Worm (Caenorhabditis elegans) whole organism, midembryonic: ENCODE measurements around the gene ndc-80.

Experiments used
- T22C8.4 ChIP-seq: fragments of 200-800 bp; sonication (Bioruptor generic); IDR thresholded peaks from 2 replicates; pipeline ENCODE4 v1.3.6; 2022; ENCODE audit warnings: missing genetic modification characterization, missing compliant biosample characterization
- cog-1 ChIP-seq: sonication (generic microtip); optimal IDR thresholded peaks from 2 replicates; lab custom pipeline; 2016; ENCODE audit warnings: missing genetic modification characterization, missing compliant biosample characterization
- flt-1 ChIP-seq: fragments of 200-800 bp; sonication (Bioruptor generic); IDR thresholded peaks from 2 replicates; pipeline ENCODE4 v1.3.6; 2022; ENCODE audit warnings: missing genetic modification characterization, missing compliant biosample characterization
- ref-1 ChIP-seq: fragments of 200-800 bp; sonication (Bioruptor generic); conservative IDR thresholded peaks from 2 replicates; pipeline ENCODE4 v1.3.6; 2022; ENCODE audit warnings: missing genetic modification reagents, missing genetic modification characterization, missing compliant biosample characterization
- ztf-23 ChIP-seq: fragments of 200-800 bp; sonication (Bioruptor generic); IDR thresholded peaks from 2 replicates; pipeline ENCODE4 v1.3.6; 2022; ENCODE audit warnings: missing genetic modification reagents, missing genetic modification characterization, missing compliant biosample characterization

DNA sequence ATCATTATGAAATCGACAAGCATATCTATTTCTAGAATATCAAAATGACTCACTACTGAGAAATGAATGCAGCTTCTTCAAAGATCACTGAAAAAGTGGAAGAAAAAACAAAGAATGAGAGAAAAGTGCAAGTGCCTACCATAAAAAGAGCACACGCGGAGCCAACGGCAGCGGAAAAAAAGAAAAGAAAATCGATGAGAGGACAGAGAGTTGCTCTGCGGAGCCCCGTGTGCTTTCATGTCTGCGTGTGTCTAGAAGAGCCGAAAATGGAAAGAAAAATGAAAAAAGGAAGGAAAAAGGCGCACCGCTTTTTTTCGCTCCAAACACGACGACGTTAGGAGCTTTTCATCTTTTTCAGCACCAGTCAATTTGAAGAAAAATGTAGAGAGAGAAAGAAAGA lies 23.2 kb upstream of the ndc-80 start, which contains the start of gene ipla-7:
- TF ChIP-seq T22C8.4 (GFP tag; lab: Robert Waterston, UW) (no peak), cog-1 (tag; lab: Kevin White, UChicago) (no peak), flt-1 (GFP tag; lab: Robert Waterston, UW) (no peak), ztf-23 (GFP tag; lab: Robert Waterston, UW) (no peak), ref-1 (GFP tag; lab: Robert Waterston, UW) (no peak)
